Fruit fly (Drosophila melanogaster): ENCODE data around the gene CG42570.

Gene CG42570

DNA sequence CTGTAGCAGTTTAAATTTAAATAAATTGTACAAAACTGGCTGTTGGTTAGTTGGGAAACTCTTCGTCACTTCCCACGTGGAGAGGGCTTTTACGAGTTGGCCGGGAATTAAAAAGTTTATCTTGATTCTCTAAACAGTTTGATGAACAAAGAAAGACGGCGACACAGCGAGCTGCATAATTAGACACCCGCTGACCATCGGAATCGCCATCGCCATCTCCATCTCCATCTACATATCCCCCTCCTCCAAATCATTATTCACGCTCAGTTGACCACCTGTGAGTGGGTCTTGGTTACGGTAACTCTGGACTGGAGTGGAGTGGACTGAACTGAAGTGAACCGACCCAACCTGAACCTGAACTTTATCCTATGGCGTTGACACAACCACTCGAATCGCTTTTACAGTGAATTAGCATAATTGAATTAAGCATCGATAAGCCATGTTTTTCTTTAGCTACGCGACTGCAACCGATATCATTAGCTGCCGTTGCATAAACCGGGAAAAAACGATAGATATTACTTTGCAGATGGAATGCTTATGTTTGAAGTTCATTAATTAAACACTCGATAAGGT is 23.2 kb downstream of the CG42570 start:
- TF ChIP-seq sv (GFP tag; optimal IDR thresholded peaks at IDR 0.05) (no peak), CG32264 (GFP tag; optimal IDR thresholded peaks at IDR 0.05) (no peak)

DNA sequence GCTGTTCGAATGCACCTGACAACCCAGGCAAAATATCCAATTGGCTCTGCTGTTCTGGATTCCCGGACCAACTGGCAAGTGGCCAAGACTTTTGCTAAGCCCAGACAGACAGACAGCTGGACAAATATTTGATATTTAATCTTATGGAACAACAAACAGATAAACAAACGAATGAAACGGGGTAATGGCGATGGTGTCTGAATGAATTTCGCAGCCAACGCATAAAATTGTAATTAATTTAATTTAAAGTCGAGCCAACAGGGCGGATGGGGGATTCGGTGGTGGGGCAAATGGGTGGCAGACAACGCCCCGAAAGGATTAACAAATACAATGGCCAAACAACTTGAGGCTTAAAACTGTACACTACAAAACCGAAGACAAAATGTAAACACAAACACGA is 24.2 kb downstream of the CG42570 start:
- TF ChIP-seq fru (GFP tag; optimal IDR thresholded peaks at IDR 0.05): no peak
- TF ChIP-seq CG32264 (GFP tag; optimal IDR thresholded peaks at IDR 0.05): no peak
- no peak for TF ChIP-seq Sp1 (GFP tag; optimal IDR thresholded peaks at IDR 0.05)
- no peak for TF ChIP-seq sage (GFP tag; optimal IDR thresholded peaks at IDR 0.05)
- TF ChIP-seq CG9705 (GFP tag; optimal IDR thresholded peaks at IDR 0.05): no peak
- TF ChIP-seq Jra (GFP tag; optimal IDR thresholded peaks at IDR 0.05): no peak
- TF ChIP-seq Myc (optimal IDR thresholded peaks at IDR 0.05): no peak
- TF ChIP-seq lola (GFP tag; optimal IDR thresholded peaks at IDR 0.05): no peak
- TF ChIP-seq Rel (GFP tag; optimal IDR thresholded peaks at IDR 0.05): no peak
- no peak for TF ChIP-seq Rel (tag; optimal IDR thresholded peaks at IDR 0.05)
- TF ChIP-seq CrebA (GFP tag; optimal IDR thresholded peaks at IDR 0.05; ENCODE audit: borderline replicate concordance): no peak
- TF ChIP-seq ey (GFP tag; optimal IDR thresholded peaks at IDR 0.05): no peak
- no peak for TF ChIP-seq OdsH (GFP tag; optimal IDR thresholded peaks at IDR 0.05)
- TF ChIP-seq Hnf4 (GFP tag; optimal IDR thresholded peaks at IDR 0.05): no peak
- TF ChIP-seq dsf (GFP tag; optimal IDR thresholded peaks at IDR 0.05; ENCODE audit: borderline replicate concordance): no peak
- TF ChIP-seq pan (optimal IDR thresholded peaks at IDR 0.05): no peak
- no peak for TF ChIP-seq woc (GFP tag; optimal IDR thresholded peaks at IDR 0.05)
- TF ChIP-seq HLH106 (tag; optimal IDR thresholded peaks at IDR 0.05): no peak

DNA sequence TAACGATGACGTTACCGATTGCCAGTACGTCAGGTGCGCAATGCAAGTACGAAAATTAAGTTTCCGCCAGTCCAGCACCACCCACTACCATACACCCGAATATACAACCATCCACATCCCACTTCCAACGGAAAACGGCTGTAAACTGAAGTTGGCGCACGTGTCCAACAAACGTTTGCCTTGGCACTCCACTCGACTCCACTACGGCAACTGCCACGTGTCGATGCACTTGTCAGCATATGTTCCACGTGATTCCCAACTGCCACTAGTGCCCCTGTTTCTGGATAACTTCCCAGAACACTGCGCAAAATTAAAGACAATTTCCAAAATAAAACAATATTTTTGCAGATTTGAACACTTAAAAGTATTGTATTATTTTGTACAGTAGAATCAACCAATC is 28.6 kb downstream of the CG42570 start:
- no peak for TF ChIP-seq sage (GFP tag; optimal IDR thresholded peaks at IDR 0.05)
- TF ChIP-seq N (GFP tag; optimal IDR thresholded peaks at IDR 0.05): no peak
- no peak for TF ChIP-seq br (GFP tag; optimal IDR thresholded peaks at IDR 0.05)
- TF ChIP-seq ey (GFP tag; optimal IDR thresholded peaks at IDR 0.05): no peak
- no peak for TF ChIP-seq Hnf4 (GFP tag; optimal IDR thresholded peaks at IDR 0.05)
- TF ChIP-seq dl (GFP tag; optimal IDR thresholded peaks at IDR 0.05; ENCODE audit: insufficient read depth in 1 of 2, partially characterized antibody in 2 of 2): no peak
- no peak for TF ChIP-seq Abd-B (GFP tag; optimal IDR thresholded peaks at IDR 0.05)
- TF ChIP-seq Mio (GFP tag; optimal IDR thresholded peaks at IDR 0.05): no peak
- no peak for TF ChIP-seq Hr83 (GFP tag; optimal IDR thresholded peaks at IDR 0.05; ENCODE audit: poor library complexity, severe bottlenecking)
- TF ChIP-seq psq (GFP tag; optimal IDR thresholded peaks at IDR 0.05): no peak
- TF ChIP-seq woc (GFP tag; optimal IDR thresholded peaks at IDR 0.05): no peak
- TF ChIP-seq usp (GFP tag; optimal IDR thresholded peaks at IDR 0.05): no peak
- TF ChIP-seq Myc (optimal IDR thresholded peaks at IDR 0.05): no peak
- no peak for TF ChIP-seq jim (GFP tag; optimal IDR thresholded peaks at IDR 0.05)
- no peak for TF ChIP-seq Dfd (GFP tag; optimal IDR thresholded peaks at IDR 0.05)
- no peak for TF ChIP-seq lola (GFP tag; optimal IDR thresholded peaks at IDR 0.05)
- TF ChIP-seq pan (optimal IDR thresholded peaks at IDR 0.05): no peak

DNA sequence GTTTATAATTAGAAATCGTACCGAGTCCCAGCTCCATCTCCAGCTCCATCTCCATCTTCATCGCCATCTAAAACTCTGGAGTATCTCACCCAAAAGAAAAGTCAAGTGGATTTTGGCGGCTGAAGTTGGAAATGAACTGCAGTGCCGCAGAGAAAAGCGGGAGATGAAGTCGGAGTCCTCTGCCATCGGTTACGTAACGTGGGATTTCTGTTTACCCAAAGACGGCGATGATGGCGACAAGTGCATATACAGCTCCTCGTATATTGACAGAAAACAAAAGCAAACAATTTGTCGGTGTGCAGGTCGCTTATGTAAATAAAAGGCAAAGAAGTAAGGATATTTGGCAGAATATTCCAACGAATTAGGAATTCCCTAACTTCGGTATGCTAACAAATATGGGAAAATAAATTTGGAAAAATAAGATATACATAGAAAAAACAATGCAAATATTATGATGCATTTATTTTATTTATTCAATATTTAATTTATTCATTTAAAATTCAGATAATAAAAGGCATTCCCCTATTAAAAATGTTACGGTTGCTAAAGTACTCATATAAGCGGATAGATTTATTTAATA is 30.8 kb downstream of the CG42570 start:
- no peak for TF ChIP-seq Hr78 (GFP tag; optimal IDR thresholded peaks at IDR 0.05)
- no peak for TF ChIP-seq sage (GFP tag; optimal IDR thresholded peaks at IDR 0.05)
- no peak for TF ChIP-seq GATAd (GFP tag; optimal IDR thresholded peaks at IDR 0.05)
- no peak for TF ChIP-seq lola (GFP tag; optimal IDR thresholded peaks at IDR 0.05)

DNA sequence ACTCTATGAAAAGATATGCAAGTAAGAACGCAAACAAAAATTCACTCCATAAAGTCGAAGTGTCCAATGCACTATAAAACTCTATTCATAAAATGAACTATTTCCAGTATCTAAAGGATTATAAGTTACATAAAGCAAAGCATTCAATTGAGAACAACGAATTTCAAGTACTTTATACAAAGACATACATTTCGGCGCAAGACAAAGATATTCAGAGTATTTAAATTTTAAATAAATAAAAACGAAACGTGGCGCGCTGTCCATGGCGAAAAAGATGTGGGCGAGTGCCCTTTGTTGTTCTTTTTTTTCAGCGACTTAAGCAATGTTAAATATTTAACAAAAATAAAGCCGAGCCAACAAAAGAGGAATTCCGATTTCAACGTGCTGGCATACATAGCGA is 31.7 kb downstream of the CG42570 start:
- no peak for TF ChIP-seq brk (GFP tag; optimal IDR thresholded peaks at IDR 0.05)
- TF ChIP-seq OdsH (GFP tag; optimal IDR thresholded peaks at IDR 0.05): no peak
- TF ChIP-seq Dfd (GFP tag; optimal IDR thresholded peaks at IDR 0.05): no peak
- no peak for TF ChIP-seq Vsx2 (GFP tag; optimal IDR thresholded peaks at IDR 0.05; ENCODE audit: partially characterized antibody)
- TF ChIP-seq pan (optimal IDR thresholded peaks at IDR 0.05): no peak
- TF ChIP-seq dsf (GFP tag; optimal IDR thresholded peaks at IDR 0.05; ENCODE audit: borderline replicate concordance): no peak
- no peak for TF ChIP-seq Hnf4 (GFP tag; optimal IDR thresholded peaks at IDR 0.05)
- no peak for TF ChIP-seq dl (GFP tag; optimal IDR thresholded peaks at IDR 0.05; ENCODE audit: insufficient read depth in 1 of 2, partially characterized antibody in 2 of 2)
